Worm (Caenorhabditis elegans) whole organism, late embryonic: ENCODE data around the gene T04F3.3.

Source experiments
- F13H6.1 ChIP-seq: sonication (generic microtip); optimal IDR thresholded peaks from 2 replicates; lab custom pipeline; 2016; ENCODE audit warnings: missing genetic modification characterization, missing compliant biosample characterization
- T23F11.4 ChIP-seq: fragments of 200-800 bp; sonication (Bioruptor generic); optimal IDR thresholded peaks from 2 replicates; lab custom pipeline; 2018; ENCODE audit warnings: mild to moderate bottlenecking, missing genetic modification characterization, missing compliant biosample characterization
- Y22D7AL.16 ChIP-seq: sonication (generic microtip); optimal IDR thresholded peaks from 2 replicates; lab custom pipeline; 2016; ENCODE audit warnings: missing genetic modification characterization, missing compliant biosample characterization
- ahr-1 ChIP-seq: sonication (generic microtip); optimal IDR thresholded peaks from 2 replicates; lab custom pipeline; 2016; ENCODE audit warnings: missing genetic modification characterization, missing compliant biosample characterization
- ama-1 ChIP-seq: fragments of 150-350 bp; optimal IDR thresholded peaks from 2 replicates; lab custom pipeline; 2014
- ceh-19 ChIP-seq: fragments of 200-800 bp; sonication (Bioruptor generic); optimal IDR thresholded peaks from 2 replicates; lab custom pipeline; 2018; ENCODE audit warnings: mild to moderate bottlenecking, missing genetic modification characterization, missing compliant biosample characterization
- ceh-2 ChIP-seq: sonication (generic microtip); optimal IDR thresholded peaks from 2 replicates; lab custom pipeline; 2016; ENCODE audit warnings: missing genotype, missing genetic modification characterization, missing compliant biosample characterization
- ceh-22 ChIP-seq: sonication (generic microtip); optimal IDR thresholded peaks from 2 replicates; lab custom pipeline; 2017; ENCODE audit warnings: missing biosample characterization, missing genetic modification characterization
- ceh-34 ChIP-seq: sonication (generic microtip); optimal IDR thresholded peaks from 2 replicates; lab custom pipeline; 2016; ENCODE audit warnings: mild to moderate bottlenecking, missing genetic modification characterization, missing compliant biosample characterization
- ceh-48 ChIP-seq: sonication (generic microtip); optimal IDR thresholded peaks from 2 replicates; lab custom pipeline; 2016; ENCODE audit warnings: missing genetic modification characterization, inconsistent platforms, missing compliant biosample characterization
- ceh-6 ChIP-seq: fragments of 200-800 bp; sonication (Bioruptor generic); optimal IDR thresholded peaks from 2 replicates; lab custom pipeline; 2018; ENCODE audit warnings: mild to moderate bottlenecking, missing genetic modification characterization, missing compliant biosample characterization
- ceh-9 ChIP-seq: sonication (generic microtip); optimal IDR thresholded peaks from 2 replicates; lab custom pipeline; 2016; ENCODE audit warnings: mild to moderate bottlenecking, missing genetic modification characterization, inconsistent platforms, missing compliant biosample characterization
- che-1 ChIP-seq: sonication (generic microtip); optimal IDR thresholded peaks from 2 replicates; lab custom pipeline; 2016; ENCODE audit warnings: mild to moderate bottlenecking, missing genetic modification characterization, missing compliant biosample characterization
- dmd-4 ChIP-seq: sonication (generic microtip); optimal IDR thresholded peaks from 2 replicates; lab custom pipeline; 2016; ENCODE audit warnings: borderline replicate concordance, missing genetic modification characterization, missing compliant biosample characterization
- dve-1 ChIP-seq: sonication (generic microtip); optimal IDR thresholded peaks from 2 replicates; lab custom pipeline; 2017; ENCODE audit warnings: antibody characterized with exemption, mild to moderate bottlenecking, missing genetic modification characterization, missing compliant biosample characterization
- eyg-1 ChIP-seq: sonication (generic microtip); optimal IDR thresholded peaks from 2 replicates; lab custom pipeline; 2016; ENCODE audit warnings: missing genotype, missing genetic modification characterization, missing compliant biosample characterization
- fax-1 ChIP-seq: sonication (generic microtip); optimal IDR thresholded peaks from 2 replicates; lab custom pipeline; 2016; ENCODE audit warnings: missing genotype, missing genetic modification characterization, missing compliant biosample characterization
- fkh-6 ChIP-seq: sonication (generic microtip); optimal IDR thresholded peaks from 2 replicates; lab custom pipeline; 2016; ENCODE audit warnings: missing genetic modification characterization, missing compliant biosample characterization
- hlh-30 ChIP-seq: sonication (generic microtip); optimal IDR thresholded peaks from 2 replicates; lab custom pipeline; 2017; ENCODE audit warnings: antibody characterized with exemption, missing genetic modification characterization, missing compliant biosample characterization; ENCODE audit not compliant: insufficient read depth
- hlh-6 ChIP-seq: sonication (generic microtip); optimal IDR thresholded peaks from 2 replicates; lab custom pipeline; 2016; ENCODE audit warnings: missing genotype, missing genetic modification characterization, missing compliant biosample characterization
- lin-11 ChIP-seq: fragments of 200-800 bp; sonication (Bioruptor generic); optimal IDR thresholded peaks from 2 replicates; lab custom pipeline; 2018; ENCODE audit warnings: mild to moderate bottlenecking, missing genetic modification characterization, missing compliant biosample characterization
- madf-2 ChIP-seq: sonication (generic microtip); optimal IDR thresholded peaks from 2 replicates; lab custom pipeline; 2017; ENCODE audit warnings: missing genetic modification characterization, missing compliant biosample characterization
- mec-3 ChIP-seq: sonication (generic microtip); optimal IDR thresholded peaks from 2 replicates; lab custom pipeline; 2016; ENCODE audit warnings: borderline replicate concordance, missing genetic modification characterization, missing compliant biosample characterization
- nfya-1 ChIP-seq: sonication (generic microtip); optimal IDR thresholded peaks from 2 replicates; lab custom pipeline; 2017; ENCODE audit warnings: missing genetic modification characterization, mild to moderate bottlenecking, missing compliant biosample characterization, antibody characterized with exemption, moderate library complexity
- nhr-232 ChIP-seq: sonication (generic microtip); optimal IDR thresholded peaks from 2 replicates; lab custom pipeline; 2016; ENCODE audit warnings: missing genetic modification characterization, missing compliant biosample characterization
- odd-2 ChIP-seq: sonication (generic microtip); optimal IDR thresholded peaks from 2 replicates; lab custom pipeline; 2017; ENCODE audit warnings: antibody characterized with exemption, mild to moderate bottlenecking, missing genetic modification characterization, missing compliant biosample characterization
- pag-3 ChIP-seq: sonication (generic microtip); optimal IDR thresholded peaks from 2 replicates; lab custom pipeline; 2016; ENCODE audit warnings: missing compliant biosample characterization, missing genetic modification characterization, borderline replicate concordance
- pha-2 ChIP-seq: sonication (generic microtip); optimal IDR thresholded peaks from 2 replicates; lab custom pipeline; 2017; ENCODE audit warnings: mild to moderate bottlenecking, missing genetic modification characterization, missing compliant biosample characterization
- pros-1 ChIP-seq: fragments of 150-350 bp; optimal IDR thresholded peaks from 2 replicates; lab custom pipeline; 2014; ENCODE audit warnings: missing biosample characterization, missing genetic modification reagents, missing genetic modification characterization
- ref-2 ChIP-seq: sonication (generic microtip); optimal IDR thresholded peaks from 2 replicates; lab custom pipeline; 2016; ENCODE audit warnings: missing genetic modification characterization, missing compliant biosample characterization
- sdc-2 ChIP-seq: sonication (generic microtip); optimal IDR thresholded peaks from 2 replicates; lab custom pipeline; 2016; ENCODE audit warnings: missing genotype, missing genetic modification characterization, missing compliant biosample characterization
- sox-4 ChIP-seq: sonication (generic microtip); optimal IDR thresholded peaks from 2 replicates; lab custom pipeline; 2017; ENCODE audit warnings: mild to moderate bottlenecking, missing genetic modification characterization, inconsistent platforms, missing compliant biosample characterization
- syd-9 ChIP-seq: sonication (generic microtip); optimal IDR thresholded peaks from 2 replicates; lab custom pipeline; 2016; ENCODE audit warnings: mild to moderate bottlenecking, missing genetic modification characterization, moderate library complexity, missing compliant biosample characterization
- unc-42 ChIP-seq: sonication (generic microtip); optimal IDR thresholded peaks from 2 replicates; lab custom pipeline; 2016; ENCODE audit warnings: missing genotype, missing genetic modification characterization, missing compliant biosample characterization
- zip-5 ChIP-seq: sonication (generic microtip); optimal IDR thresholded peaks from 2 replicates; lab custom pipeline; 2016; ENCODE audit warnings: missing genetic modification characterization, missing compliant biosample characterization
- ztf-16 ChIP-seq: sonication (generic microtip); optimal IDR thresholded peaks from 2 replicates; lab custom pipeline; 2017; ENCODE audit warnings: missing genetic modification characterization, missing compliant biosample characterization

Gene T04F3.3

DNA sequence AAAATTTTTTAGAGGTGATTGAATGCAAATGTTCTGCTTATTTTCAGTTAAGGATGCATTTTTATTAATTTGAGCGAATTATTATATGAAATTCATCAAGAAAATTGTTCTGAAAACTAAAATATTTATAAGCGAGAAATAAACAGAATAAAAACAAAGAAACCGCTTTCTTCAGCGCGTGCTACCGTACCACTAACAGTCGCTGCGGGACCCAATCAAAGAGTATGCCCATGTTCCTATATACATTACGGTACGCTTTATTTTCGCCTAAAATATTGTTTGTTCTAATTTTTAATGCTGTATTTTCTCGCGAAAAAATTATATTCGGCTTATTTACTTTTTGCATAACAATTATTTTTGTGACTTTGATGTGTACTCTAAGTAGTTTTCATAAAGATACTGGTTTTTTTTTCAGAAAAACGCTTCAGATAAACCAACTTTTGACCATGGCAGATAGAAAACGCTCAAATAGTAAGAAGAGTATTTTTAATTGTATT is 29.1 kb downstream of the T04F3.3 start, which contains the start of gene F55A11.8:
Gene F55A11.8, plus strand, starts transcription at position 447 of the 497 bp plus-strand sequence.
- TF ChIP-seq unc-42 (tag; lab: Kevin White, UChicago) (no peak), pag-3 (no peak), Y22D7AL.16 (tag; lab: Kevin White, UChicago) (no peak), eyg-1 (tag; lab: Kevin White, UChicago) (no peak), ztf-16 (no peak), nhr-232 (tag; lab: Kevin White, UChicago) (no peak), che-1 (no peak), ref-2 (no peak), fax-1 (no peak), zip-5 (tag; lab: Kevin White, UChicago) (no peak), ceh-6 (GFP tag; lab: Kevin White, UChicago) (no peak)

DNA sequence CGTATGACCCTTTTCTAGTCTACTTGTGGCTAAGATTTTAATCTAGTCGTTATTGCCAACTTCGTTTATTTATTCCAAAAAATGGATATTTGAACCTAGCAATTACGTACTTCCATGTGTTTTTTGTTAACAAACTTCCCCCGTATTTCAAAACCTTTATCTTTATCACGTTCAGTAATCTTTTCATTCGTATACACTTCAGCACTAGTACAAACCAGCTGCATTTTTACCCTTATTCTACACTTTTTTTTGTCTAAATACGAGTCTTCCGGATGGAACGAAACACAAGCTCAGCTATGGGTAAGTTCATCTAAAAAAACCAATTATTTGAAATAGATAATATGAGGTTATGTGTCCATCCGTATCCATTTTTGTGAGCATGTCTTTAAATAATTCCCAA is 30.7 kb downstream of the T04F3.3 start, which contains the start of gene D2023.1:
Gene D2023.1, plus strand, starts transcription at position 77 of the 400 bp plus-strand sequence.
- no peak for TF ChIP-seq pha-2
- no peak for TF ChIP-seq syd-9
- TF ChIP-seq sox-4 (tag; lab: Kevin White, UChicago): no peak
- TF ChIP-seq T23F11.4 (GFP tag; lab: Kevin White, UChicago): no peak
- no peak for TF ChIP-seq Y22D7AL.16 (tag; lab: Kevin White, UChicago)
- TF ChIP-seq ceh-2: no peak
- no peak for TF ChIP-seq fax-1
- TF ChIP-seq mec-3: no peak
- TF ChIP-seq ceh-19 (GFP tag; lab: Kevin White, UChicago): no peak
- no peak for TF ChIP-seq dmd-4
- TF ChIP-seq che-1: no peak
- no peak for TF ChIP-seq ceh-6 (GFP tag; lab: Kevin White, UChicago)
- no peak for TF ChIP-seq nfya-1 (tag; lab: Kevin White, UChicago)
- TF ChIP-seq F13H6.1 (tag; lab: Kevin White, UChicago): no peak
- TF ChIP-seq ceh-9: no peak

DNA sequence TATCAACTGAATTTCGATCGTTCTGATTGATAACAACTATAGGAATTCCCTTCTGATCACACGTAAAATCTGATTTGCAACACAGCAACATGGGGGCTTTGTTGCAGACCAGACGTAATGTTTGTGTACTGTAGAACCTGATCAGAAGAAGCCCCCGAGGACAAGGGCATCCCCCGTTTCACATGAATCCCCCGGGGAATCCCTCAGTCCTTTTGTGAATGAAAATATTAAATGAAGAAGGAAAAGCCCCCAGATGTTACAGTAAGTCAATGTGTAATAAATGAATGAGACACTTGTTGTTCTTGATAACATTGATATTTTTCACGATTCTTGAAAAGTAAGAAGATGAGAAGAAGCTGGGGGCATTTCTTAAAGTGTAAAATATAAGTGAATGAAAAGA is 35.4 kb downstream of the T04F3.3 start:
- no peak for TF ChIP-seq odd-2 (tag; lab: Kevin White, UChicago)
- no peak for TF ChIP-seq zip-5 (tag; lab: Kevin White, UChicago)
- TF ChIP-seq pha-2: no peak
- TF ChIP-seq sdc-2 (tag; lab: Kevin White, UChicago): no peak
- no peak for TF ChIP-seq pros-1 (tag; lab: Kevin White, UChicago)

DNA sequence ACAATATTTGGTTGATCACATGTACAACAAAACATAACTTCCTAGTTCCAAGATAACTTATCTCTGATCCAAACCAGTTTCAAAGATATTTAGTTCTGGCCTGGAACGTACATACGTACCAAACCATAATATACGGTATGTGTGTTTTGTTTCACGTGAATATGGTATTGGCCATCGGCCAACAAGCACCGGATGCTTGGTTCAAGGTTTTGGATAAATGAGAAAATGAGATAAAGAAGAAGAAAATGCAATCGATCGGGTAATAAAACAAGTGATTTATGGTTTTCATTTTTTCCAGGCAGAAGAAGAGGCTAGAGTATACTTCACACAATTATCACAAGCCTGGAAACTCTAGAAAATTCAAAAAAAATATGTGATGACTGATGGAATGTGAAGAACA is 36.6 kb downstream of the T04F3.3 start:
- no peak for TF ChIP-seq nfya-1 (tag; lab: Kevin White, UChicago)
- no peak for TF ChIP-seq ceh-48 (tag; lab: Kevin White, UChicago)
- no peak for TF ChIP-seq lin-11 (tag; lab: Kevin White, UChicago)
- TF ChIP-seq ceh-2: no peak
- TF ChIP-seq sox-4 (tag; lab: Kevin White, UChicago): no peak
- no peak for TF ChIP-seq mec-3
- TF ChIP-seq madf-2 (tag; lab: Kevin White, UChicago): no peak
- no peak for TF ChIP-seq dve-1 (tag; lab: Kevin White, UChicago)
- no peak for TF ChIP-seq ceh-22 (tag; lab: Kevin White, UChicago)
- TF ChIP-seq ceh-34: no peak
- no peak for TF ChIP-seq ahr-1 (tag; lab: Kevin White, UChicago)
- no peak for TF ChIP-seq fkh-6
- no peak for TF ChIP-seq pros-1 (tag; lab: Kevin White, UChicago)
- no peak for TF ChIP-seq ref-2
- no peak for TF ChIP-seq hlh-6 (tag; lab: Kevin White, UChicago)
- no peak for TF ChIP-seq hlh-30 (tag; lab: Kevin White, UChicago)
- no peak for TF ChIP-seq Y22D7AL.16 (tag; lab: Kevin White, UChicago)
- TF ChIP-seq ceh-9: no peak
- TF ChIP-seq ama-1 (lab: Kevin White, UChicago): no peak
- no peak for TF ChIP-seq nhr-232 (tag; lab: Kevin White, UChicago)
- TF ChIP-seq, all 69 proteins: peak for 0
